Worm (Caenorhabditis elegans): ENCODE data around the gene lem-4.

ce11 chrIV:805693-806092, 48.9 kb downstream of the lem-4 start:
- TF ChIP-seq unc-62 (GFP tag; optimal IDR thresholded peaks at IDR 0.05), result no peak
- no peak for TF ChIP-seq ceh-43 (GFP tag; optimal IDR thresholded peaks at IDR 0.05)
- TF ChIP-seq ham-2 (GFP tag; optimal IDR thresholded peaks at IDR 0.05), result no peak
- no peak for TF ChIP-seq snpc-4 (tag; optimal IDR thresholded peaks at IDR 0.05)
- TF ChIP-seq ceh-83 (GFP tag; optimal IDR thresholded peaks at IDR 0.05), result no peak
- TF ChIP-seq mab-5 (tag; optimal IDR thresholded peaks at IDR 0.05), result no peak
- no peak for TF ChIP-seq flh-1 (GFP tag; optimal IDR thresholded peaks at IDR 0.05)
- TF ChIP-seq unc-39 (tag; optimal IDR thresholded peaks at IDR 0.05), result no peak
- TF ChIP-seq lsy-2 (tag; optimal IDR thresholded peaks at IDR 0.05), result no peak
- no peak for TF ChIP-seq bed-3 (GFP tag; optimal IDR thresholded peaks at IDR 0.05)

Measured in whole organism, mixed stage, embryonic.